Fruit fly (Drosophila melanogaster): ENCODE data around the gene bocks.
A peak's percentile ranks its signal among the peaks of the same experiment; 100 is the strongest.

Gene bocks

DNA sequence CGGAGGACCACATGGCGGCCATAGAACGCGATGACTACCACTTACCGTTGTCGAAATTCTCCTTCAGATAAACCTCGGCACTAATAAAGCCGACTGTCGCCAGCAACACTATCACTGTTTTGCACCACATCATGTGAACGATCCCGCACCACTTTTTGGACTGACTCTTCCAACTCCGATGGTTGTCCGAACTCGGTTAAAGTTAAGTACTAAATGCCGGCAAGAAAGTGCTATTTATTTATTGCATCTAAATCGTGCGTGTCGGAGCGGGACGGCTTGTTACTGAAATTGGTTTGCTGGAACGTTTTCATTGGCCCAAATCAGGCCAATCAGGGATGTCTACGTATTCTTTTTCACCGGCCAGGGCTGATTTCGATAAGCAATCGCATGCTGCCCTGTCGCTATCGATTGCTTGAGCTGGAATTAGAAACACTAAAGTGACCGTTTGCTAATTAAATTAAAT, 39.9 kb upstream of the bocks start, which contains the start of gene Calr (continued):
- TF ChIP-seq Vsx1 (GFP tag; optimal IDR thresholded peaks at IDR 0.05) = peak; percentile 46
- peak; percentile 39 for TF ChIP-seq CG1233 (GFP tag; optimal IDR thresholded peaks at IDR 0.05)
- peak; percentile 75 for TF ChIP-seq CG15514 (GFP tag; optimal IDR thresholded peaks at IDR 0.05)
- peak; percentile 13 for TF ChIP-seq CG8290 (GFP tag; optimal IDR thresholded peaks at IDR 0.05)
- peak in 1 of 2 experiments; percentile 81 for TF ChIP-seq CG8290 (tag; optimal IDR thresholded peaks at IDR 0.05)
- peak; percentile 62 for TF ChIP-seq gcm (GFP tag; optimal IDR thresholded peaks at IDR 0.05)
- TF ChIP-seq tll (GFP tag; optimal IDR thresholded peaks at IDR 0.05) = peak in 1 of 2 experiments; percentile 29
- TF ChIP-seq HmgD (GFP tag; optimal IDR thresholded peaks at IDR 0.05) = peak; percentile 63

DNA sequence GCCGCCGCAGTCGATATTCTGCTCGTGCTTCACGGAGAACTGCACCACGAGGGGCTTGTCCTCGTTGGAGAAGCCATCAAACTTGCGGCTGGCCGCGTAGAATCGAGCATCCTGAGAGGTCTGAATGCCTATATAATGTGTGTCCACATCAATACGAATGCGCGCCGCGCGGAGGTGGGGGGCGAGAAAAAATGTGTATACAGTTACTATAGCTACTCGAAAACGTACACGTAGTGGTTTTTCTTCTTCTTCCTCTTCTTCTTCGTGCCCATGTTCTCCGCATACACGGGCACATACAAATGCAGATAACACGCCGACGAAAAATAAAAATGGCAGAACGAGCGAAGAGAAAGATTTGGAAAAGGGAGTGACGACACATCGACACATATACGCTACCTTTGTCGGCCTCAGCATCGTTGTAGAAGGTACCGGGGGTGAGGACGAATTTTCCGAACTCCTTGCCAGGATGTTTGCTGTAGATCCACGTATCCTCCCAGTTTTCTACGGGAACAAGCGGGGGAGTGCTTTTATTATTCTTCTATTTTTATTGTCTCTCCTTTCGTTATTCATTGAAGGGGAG, 39.3 kb upstream of the bocks start:
- TF ChIP-seq chn (GFP tag; optimal IDR thresholded peaks at IDR 0.05) (no peak), gce (GFP tag; IDR thresholded peaks at IDR 0.05) (no peak), YL-1 (GFP tag; optimal IDR thresholded peaks at IDR 0.05) (peak; percentile 86), disco-r (GFP tag; optimal IDR thresholded peaks at IDR 0.05) (no peak), CG18599 (GFP tag; optimal IDR thresholded peaks at IDR 0.05) (no peak), crol (GFP tag; IDR thresholded peaks at IDR 0.05) (no peak), hth (optimal IDR thresholded peaks at IDR 0.05) (no peak), CG1832 (GFP tag; optimal IDR thresholded peaks at IDR 0.05) (no peak), CG12769 (tag; optimal IDR thresholded peaks at IDR 0.05) (peak; percentile 10), CG9797 (GFP tag; optimal IDR thresholded peaks at IDR 0.05) (no peak), Pdp1 (GFP tag; optimal IDR thresholded peaks at IDR 0.05) (peak in 1 of 2 experiments; percentile 25), dpn (GFP tag; optimal IDR thresholded peaks at IDR 0.05) (no peak), B-H1 (GFP tag; IDR thresholded peaks at IDR 0.05) (no peak), CG9727 (GFP tag; optimal IDR thresholded peaks at IDR 0.05) (no peak), HLH4C (GFP tag; IDR thresholded peaks at IDR 0.05; ENCODE audit: partially characterized antibody) (no peak), zen2 (GFP tag; IDR thresholded peaks at IDR 0.05; ENCODE audit: partially characterized antibody) (no peak), slbo (GFP tag; IDR thresholded peaks at IDR 0.05) (no peak), CG6854 (GFP tag; optimal IDR thresholded peaks at IDR 0.05) (no peak), CG2199 (GFP tag; IDR thresholded peaks at IDR 0.05) (no peak), CG12391 (tag; optimal IDR thresholded peaks at IDR 0.05) (no peak), bsh (GFP tag; optimal IDR thresholded peaks at IDR 0.05) (peak in 1 of 2 experiments; percentile 18), cg (GFP tag; optimal IDR thresholded peaks at IDR 0.05) (peak; percentile 80), run (tag; optimal IDR thresholded peaks at IDR 0.05) (no peak), lbe (GFP tag; optimal IDR thresholded peaks at IDR 0.05) (no peak), CG32532 (GFP tag; IDR thresholded peaks at IDR 0.05) (no peak), Atf3 (GFP tag; optimal IDR thresholded peaks at IDR 0.05) (no peak), CG18262 (tag; optimal IDR thresholded peaks at IDR 0.05) (no peak), kah (GFP tag; optimal IDR thresholded peaks at IDR 0.05) (peak; percentile 85), CG10321 (GFP tag; IDR thresholded peaks at IDR 0.05) (no peak), CG32767 (GFP tag; IDR thresholded peaks at IDR 0.05) (no peak), NFAT (GFP tag; IDR thresholded peaks at IDR 0.05) (no peak), HmgZ (tag; optimal IDR thresholded peaks at IDR 0.05) (no peak), H15 (GFP tag; IDR thresholded peaks at IDR 0.05) (no peak), CG4360 (GFP tag; IDR thresholded peaks at IDR 0.05) (no peak), Mes4 (GFP tag; optimal IDR thresholded peaks at IDR 0.05) (no peak), Taf1 (GFP tag; IDR thresholded peaks at IDR 0.05) (no peak), CG9932 (GFP tag; IDR thresholded peaks at IDR 0.05) (no peak), row (GFP tag; IDR thresholded peaks at IDR 0.05) (no peak), CG11456 (GFP tag; IDR thresholded peaks at IDR 0.05) (no peak), CG15073 (GFP tag; optimal IDR thresholded peaks at IDR 0.05) (no peak), sima (GFP tag; optimal IDR thresholded peaks at IDR 0.05) (no peak), CG8290 (GFP tag; optimal IDR thresholded peaks at IDR 0.05) (no peak), CG8290 (tag; optimal IDR thresholded peaks at IDR 0.05) (peak in 1 of 2 experiments; percentile 23)

Measured in whole organism, embryonic.